Fruit fly (Drosophila melanogaster) whole organism, pupa: Measurements from ENCODE around the gene JMJD5.

Source experiments
- CG10348 ChIP-seq: fragments of 200-800 bp; sonication (Bioruptor generic); IDR thresholded peaks from 2 replicates; pipeline ENCODE4 v1.3.6; 2022; ENCODE audit warnings: missing biosample characterization, missing genetic modification characterization
- CG12605 ChIP-seq: fragments of 200-800 bp; sonication (Bioruptor generic); IDR thresholded peaks from 2 replicates; pipeline ENCODE4 v1.3.6; 2022; ENCODE audit warnings: missing biosample characterization, missing genetic modification characterization
- CG13204 ChIP-seq: fragments of 200-800 bp; sonication (Bioruptor generic); optimal IDR thresholded peaks from 2 replicates; lab custom pipeline; 2018; ENCODE audit warnings: missing biosample characterization, mild to moderate bottlenecking, missing genetic modification characterization, moderate library complexity
- CG14655 ChIP-seq: fragments of 200-800 bp; sonication (Bioruptor generic); optimal IDR thresholded peaks from 3 replicates; lab custom pipeline; 2017; ENCODE audit warnings: mild to moderate bottlenecking, missing biosample characterization, missing genetic modification reagents, missing genetic modification characterization
- CG15710 ChIP-seq: fragments of 200-800 bp; sonication (Bioruptor generic); optimal IDR thresholded peaks from 2 replicates; lab custom pipeline; 2018; ENCODE audit warnings: missing biosample characterization, mild to moderate bottlenecking, missing genetic modification characterization, moderate library complexity
- CG17806 ChIP-seq: fragments of 200-800 bp; sonication (Bioruptor generic); optimal IDR thresholded peaks from 2 replicates; lab custom pipeline; 2018; ENCODE audit warnings: missing biosample characterization, mild to moderate bottlenecking, missing genetic modification characterization, moderate library complexity
- CG32121 ChIP-seq: fragments of 200-800 bp; sonication (Bioruptor generic); IDR thresholded peaks from 2 replicates; pipeline ENCODE4 v1.3.6; 2022; ENCODE audit warnings: missing biosample characterization, missing genetic modification characterization
- CG34367 ChIP-seq: fragments of 200-800 bp; sonication (Bioruptor generic); optimal IDR thresholded peaks from 2 replicates; lab custom pipeline; 2018; ENCODE audit warnings: missing biosample characterization, mild to moderate bottlenecking, missing genetic modification characterization
- CG4496 ChIP-seq: fragments of 200-800 bp; sonication (Bioruptor generic); IDR thresholded peaks from 3 replicates; pipeline ENCODE4 v1.3.6; 2022; ENCODE audit warnings: missing biosample characterization, missing genetic modification characterization
- CG8159 ChIP-seq: fragments of 200-800 bp; sonication (Bioruptor generic); optimal IDR thresholded peaks from 3 replicates; lab custom pipeline; 2018; ENCODE audit warnings: missing biosample characterization, mild to moderate bottlenecking, missing genetic modification characterization, moderate library complexity
- CG8301 ChIP-seq: fragments of 200-800 bp; sonication (Bioruptor generic); optimal IDR thresholded peaks from 2 replicates; lab custom pipeline; 2018; ENCODE audit warnings: missing biosample characterization, mild to moderate bottlenecking, missing genetic modification characterization
- CG9948 ChIP-seq: fragments of 200-800 bp; sonication (Bioruptor generic); optimal IDR thresholded peaks from 2 replicates; lab custom pipeline; 2018; ENCODE audit warnings: missing biosample characterization, mild to moderate bottlenecking, missing genetic modification characterization, moderate library complexity
- D1 ChIP-seq: fragments of 200-800 bp; sonication (Bioruptor generic); optimal IDR thresholded peaks from 2 replicates; lab custom pipeline; 2018; ENCODE audit warnings: missing biosample characterization, mild to moderate bottlenecking, missing genetic modification characterization, moderate library complexity
- EcR ChIP-seq: fragments of 200-800 bp; sonication (Bioruptor generic); optimal IDR thresholded peaks from 3 replicates; lab custom pipeline; 2019; ENCODE audit warnings: missing biosample characterization, missing genetic modification characterization, mild to moderate bottlenecking, moderate library complexity, missing genetic modification reagents
- Ets98B ChIP-seq: fragments of 200-800 bp; sonication (Bioruptor generic); IDR thresholded peaks from 2 replicates; pipeline ENCODE4 v1.3.6; 2022; ENCODE audit warnings: missing biosample characterization, missing genetic modification characterization
- Pif1A ChIP-seq: fragments of 200-800 bp; sonication (Bioruptor generic); optimal IDR thresholded peaks from 3 replicates; lab custom pipeline; 2016; ENCODE audit warnings: missing biosample characterization, missing genetic modification characterization
- Pif1B ChIP-seq: fragments of 200-800 bp; sonication (Bioruptor generic); optimal IDR thresholded peaks from 3 replicates; lab custom pipeline; 2016; ENCODE audit warnings: missing biosample characterization, missing genetic modification characterization
- Snoo ChIP-seq: fragments of 200-800 bp; sonication (Bioruptor generic); optimal IDR thresholded peaks from 3 replicates; lab custom pipeline; 2017; ENCODE audit warnings: missing biosample characterization, mild to moderate bottlenecking, missing genetic modification characterization, inconsistent platforms
- fd96Ca ChIP-seq: fragments of 200-800 bp; sonication (Bioruptor generic); IDR thresholded peaks from 3 replicates; pipeline ENCODE4 v1.3.6; 2022; ENCODE audit warnings: missing biosample characterization, missing genetic modification characterization
- gl ChIP-seq: fragments of 200-800 bp; sonication (Bioruptor generic); optimal IDR thresholded peaks from 2 replicates; lab custom pipeline; 2018; ENCODE audit warnings: missing biosample characterization, mild to moderate bottlenecking, missing genetic modification characterization
- rn ChIP-seq: fragments of 200-800 bp; sonication (Bioruptor generic); IDR thresholded peaks from 2 replicates; pipeline ENCODE4 v1.3.6; 2022; ENCODE audit warnings: missing biosample characterization, missing genetic modification characterization

JMJD5 gene

dm6 chr3L:803951-804350 is 37.2 kb downstream of the JMJD5 start, which contains the start of gene CG13898:
Gene CG13898 (minus strand): TSS chr3L:804051.
- TF ChIP-seq D1 (tag; lab: Kevin White, UChicago) (no peak), Pif1A (GFP tag; lab: Kevin White, UChicago) (no peak), CG34367 (tag; lab: Kevin White, UChicago) (no peak), CG14655 (GFP tag; lab: Kevin White, UChicago) (no peak), gl (tag; lab: Kevin White, UChicago) (no peak), CG13204 (no peak), CG12605 (GFP tag; lab: Robert Waterston, UW) (no peak), CG17806 (tag; lab: Kevin White, UChicago) (no peak), Snoo (no peak), CG15710 (no peak), CG10348 (GFP tag; lab: Robert Waterston, UW) (no peak), Pif1B (GFP tag; lab: Kevin White, UChicago) (no peak), EcR (GFP tag; lab: Kevin White, UChicago) (no peak), Ets98B (GFP tag; lab: Robert Waterston, UW) (no peak), fd96Ca (no peak), CG8159 (tag; lab: Kevin White, UChicago) (no peak), rn (GFP tag; lab: Robert Waterston, UW) (no peak), CG8301 (tag; lab: Kevin White, UChicago) (no peak), CG4496 (GFP tag; lab: Robert Waterston, UW) (no peak)

- TF ChIP-seq rn (GFP tag; lab: Robert Waterston, UW) (peak; percentile 94), CG8301 (tag; lab: Kevin White, UChicago) (peak; percentile 79), gl (tag; lab: Kevin White, UChicago) (peak; percentile 89), CG9948 (peak; percentile 88), fd96Ca (peak; percentile 98), CG10348 (GFP tag; lab: Robert Waterston, UW) (peak; percentile 84), CG14655 (GFP tag; lab: Kevin White, UChicago) (peak; percentile 84), EcR (GFP tag; lab: Kevin White, UChicago) (peak; percentile 34), CG34367 (tag; lab: Kevin White, UChicago) (peak; percentile 94), Ets98B (GFP tag; lab: Robert Waterston, UW) (peak; percentile 96), CG15710 (peak; percentile 96), Pif1B (GFP tag; lab: Kevin White, UChicago) (peak; percentile 96), CG32121 (GFP tag; lab: Robert Waterston, UW) (peak; percentile 94), D1 (tag; lab: Kevin White, UChicago) (peak; percentile 24), Pif1A (GFP tag; lab: Kevin White, UChicago) (peak; percentile 94), Snoo (peak; percentile 98), CG17806 (tag; lab: Kevin White, UChicago) (peak; percentile 92), CG13204 (peak; percentile 92), CG8159 (tag; lab: Kevin White, UChicago) (peak; percentile 90), CG4496 (GFP tag; lab: Robert Waterston, UW) (peak; percentile 97), CG12605 (GFP tag; lab: Robert Waterston, UW) (peak; percentile 94)
- TF ChIP-seq, all 21 proteins: peak for 21
Observed at dm6 chr3L:802700-803273, 38.4 kb downstream of the JMJD5 start.

dm6 chr3L:801860-802462 is 39.2 kb downstream of the JMJD5 start:
- TF ChIP-seq CG10348 (GFP tag; lab: Robert Waterston, UW) = no peak
- peak; percentile 37 for TF ChIP-seq Pif1A (GFP tag; lab: Kevin White, UChicago)
- no peak for TF ChIP-seq Pif1B (GFP tag; lab: Kevin White, UChicago)
- peak; percentile 24 for TF ChIP-seq CG13204
- peak; percentile 61; the same call in 1 of the 2 replicates for TF ChIP-seq CG12605 (GFP tag; lab: Robert Waterston, UW)
- peak; percentile 81 for TF ChIP-seq CG4496 (GFP tag; lab: Robert Waterston, UW)
- TF ChIP-seq gl (tag; lab: Kevin White, UChicago) = peak; percentile 43
- TF ChIP-seq CG8159 (tag; lab: Kevin White, UChicago) = peak; percentile 78
- peak; percentile 67; the same call in 2 of the 3 replicates for TF ChIP-seq fd96Ca
- peak; percentile 77 for TF ChIP-seq CG32121 (GFP tag; lab: Robert Waterston, UW)
- no peak for TF ChIP-seq EcR (GFP tag; lab: Kevin White, UChicago)
- peak; percentile 50 for TF ChIP-seq Snoo
- TF ChIP-seq CG14655 (GFP tag; lab: Kevin White, UChicago) = peak; percentile 78
- peak; percentile 77 for TF ChIP-seq CG9948
- TF ChIP-seq rn (GFP tag; lab: Robert Waterston, UW) = 0 out of 2 replicates have a peak, but pooled peaks have one; percentile 60
- TF ChIP-seq CG15710 = peak; percentile 73
- peak; percentile 74 for TF ChIP-seq Ets98B (GFP tag; lab: Robert Waterston, UW)
- no peak for TF ChIP-seq D1 (tag; lab: Kevin White, UChicago)
- peak; percentile 81 for TF ChIP-seq CG17806 (tag; lab: Kevin White, UChicago)
- peak; percentile 76 for TF ChIP-seq CG34367 (tag; lab: Kevin White, UChicago)
- peak; percentile 79 for TF ChIP-seq CG8301 (tag; lab: Kevin White, UChicago)

dm6 chr3L:799837-800513 is 41.2 kb downstream of the JMJD5 start:
- TF ChIP-seq Pif1A (GFP tag; lab: Kevin White, UChicago) (peak; percentile 52), CG15710 (peak; percentile 47), Snoo (peak; percentile 58), CG8159 (tag; lab: Kevin White, UChicago) (peak; percentile 55), CG9948 (peak; percentile 32), CG34367 (tag; lab: Kevin White, UChicago) (peak; percentile 23), CG4496 (GFP tag; lab: Robert Waterston, UW) (peak; percentile 72; the same call in 2 of the 3 replicates), CG14655 (GFP tag; lab: Kevin White, UChicago) (peak; percentile 71), CG17806 (tag; lab: Kevin White, UChicago) (peak; percentile 58), Ets98B (GFP tag; lab: Robert Waterston, UW) (peak; percentile 63), EcR (GFP tag; lab: Kevin White, UChicago) (no peak), D1 (tag; lab: Kevin White, UChicago) (no peak), CG13204 (no peak), gl (tag; lab: Kevin White, UChicago) (no peak), CG12605 (GFP tag; lab: Robert Waterston, UW) (peak; percentile 47; the same call in 1 of the 2 replicates), rn (GFP tag; lab: Robert Waterston, UW) (no peak), Pif1B (GFP tag; lab: Kevin White, UChicago) (no peak), CG8301 (tag; lab: Kevin White, UChicago) (peak; percentile 65), CG32121 (GFP tag; lab: Robert Waterston, UW) (peak; percentile 33; the same call in 1 of the 2 replicates), fd96Ca (0 out of 3 replicates have a peak, but pooled peaks have one; percentile 7), CG10348 (GFP tag; lab: Robert Waterston, UW) (no peak)
